Worm (Caenorhabditis elegans): Measurements from ENCODE around the gene slc-17.2.

slc-17.2 gene

ce11 chrIII:9393114-9393780 is 3.3 kb upstream of the slc-17.2 start, which contains the start of the genes gpr-2 and rgr-1 (continued):
- no peak for TF ChIP-seq hif-1 (tag; optimal IDR thresholded peaks at IDR 0.05)

DNA sequence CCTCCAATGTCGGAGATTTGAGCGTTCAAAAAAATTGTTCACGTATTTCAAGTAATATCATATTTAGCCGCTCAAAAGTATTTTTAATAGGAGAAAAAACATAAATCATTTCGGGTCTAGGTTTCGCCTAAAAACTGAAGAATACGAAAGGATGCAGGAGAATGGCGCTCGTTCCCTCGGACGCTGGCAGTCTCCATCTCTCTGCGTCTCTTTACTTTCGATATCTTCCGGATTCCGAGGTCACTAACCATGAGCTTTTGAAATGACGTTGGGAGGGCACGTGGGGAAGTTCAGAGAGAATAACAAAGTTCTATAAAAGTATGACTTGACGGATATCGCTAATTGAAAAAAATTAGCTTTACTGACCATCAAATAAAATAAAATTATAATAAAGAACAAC is 1.0 kb upstream of the slc-17.2 start:
- TF ChIP-seq ctbp-1 (GFP tag; IDR thresholded peaks at IDR 0.05) (no peak), nhr-6 (tag; optimal IDR thresholded peaks at IDR 0.05) (no peak), zip-11 (GFP tag; IDR thresholded peaks at IDR 0.05) (no peak), mep-1 (tag; optimal IDR thresholded peaks at IDR 0.05) (peak; percentile 3), snpc-4 (tag; optimal IDR thresholded peaks at IDR 0.05) (no peak), F37D6.2 (tag; optimal IDR thresholded peaks at IDR 0.05) (no peak), Y75B8A.6 (GFP tag; IDR thresholded peaks at IDR 0.05) (no peak), vab-7 (GFP tag; IDR thresholded peaks at IDR 0.05) (no peak), lin-29 (GFP tag; IDR thresholded peaks at IDR 0.05) (no peak), F10B5.3 (tag; optimal IDR thresholded peaks at IDR 0.05) (no peak), lin-15B (tag; optimal IDR thresholded peaks at IDR 0.05) (no peak), nhr-41 (GFP tag; IDR thresholded peaks at IDR 0.05) (no peak), T20F7.1 (GFP tag; optimal IDR thresholded peaks at IDR 0.05) (no peak), mdl-1 (tag; optimal IDR thresholded peaks at IDR 0.05) (peak; percentile 24 to 76), hlh-11 (tag; optimal IDR thresholded peaks at IDR 0.05) (no peak), arid-1 (GFP tag; conservative IDR thresholded peaks at IDR 0.05) (peak; percentile 30; the same call in 1 of the 2 replicates), dmd-6 (GFP tag; IDR thresholded peaks at IDR 0.05) (no peak), egl-43 (GFP tag; IDR thresholded peaks at IDR 0.05) (no peak), nhr-76 (tag; optimal IDR thresholded peaks at IDR 0.05) (no peak), nhr-25 (tag; optimal IDR thresholded peaks at IDR 0.05; ENCODE audit: borderline replicate concordance, insufficient read depth) (no peak), zag-1 (tag; optimal IDR thresholded peaks at IDR 0.05) (no peak), snpc-1.2 (GFP tag; IDR thresholded peaks at IDR 0.05) (no peak), spr-1 (tag; optimal IDR thresholded peaks at IDR 0.05) (no peak), ceh-82 (tag; optimal IDR thresholded peaks at IDR 0.05) (no peak), lin-1 (GFP tag; IDR thresholded peaks at IDR 0.05) (no peak), dve-1 (tag; optimal IDR thresholded peaks at IDR 0.05; ENCODE audit: insufficient read depth) (no peak), ceh-28 (tag; optimal IDR thresholded peaks at IDR 0.05) (no peak), lin-13 (GFP tag; optimal IDR thresholded peaks at IDR 0.05) (peak; percentile 18), lin-39 (tag; optimal IDR thresholded peaks at IDR 0.05) (no peak), daf-16 (GFP tag; optimal IDR thresholded peaks at IDR 0.05) (no peak), daf-16 (tag; optimal IDR thresholded peaks at IDR 0.05) (no peak), T26A8.4 (GFP tag; IDR thresholded peaks at IDR 0.05) (no peak), madf-9 (GFP tag; conservative IDR thresholded peaks at IDR 0.05) (no peak), skn-1 (tag; optimal IDR thresholded peaks at IDR 0.05) (no peak), ZK546.5 (tag; optimal IDR thresholded peaks at IDR 0.05) (no peak), lsy-2 (tag; optimal IDR thresholded peaks at IDR 0.05) (peak in 1 of 2 experiments; percentile 62), ztf-11 (tag; optimal IDR thresholded peaks at IDR 0.05) (no peak), lim-7 (GFP tag; IDR thresholded peaks at IDR 0.05) (0 out of 2 replicates have a peak, but pooled peaks have one; percentile 43), aha-1 (tag) (no peak), nhr-10 (tag; optimal IDR thresholded peaks at IDR 0.05) (no peak), R02D3.7 (tag; optimal IDR thresholded peaks at IDR 0.05) (no peak), set-16 (GFP tag; IDR thresholded peaks at IDR 0.05) (no peak), zip-2 (tag; optimal IDR thresholded peaks at IDR 0.05) (no peak), dmd-9 (GFP tag; IDR thresholded peaks at IDR 0.05) (no peak), spr-3 (GFP tag; optimal IDR thresholded peaks at IDR 0.05) (no peak), fos-1 (tag; optimal IDR thresholded peaks at IDR 0.05) (no peak), nhr-11 (tag; optimal IDR thresholded peaks at IDR 0.05) (no peak), jun-1 (tag; optimal IDR thresholded peaks at IDR 0.05) (no peak), hlh-30 (tag; optimal IDR thresholded peaks at IDR 0.05; ENCODE audit: insufficient read depth) (peak; percentile 90)

Data from whole organism, L4 larva.